Fruit fly (Drosophila melanogaster): ENCODE results near the gene spel1.

- no peak for TF ChIP-seq topi (GFP tag; optimal IDR thresholded peaks at IDR 0.05)
- TF ChIP-seq Sox102F (GFP tag; optimal IDR thresholded peaks at IDR 0.05): no peak
- TF ChIP-seq CG8319 (GFP tag; optimal IDR thresholded peaks at IDR 0.05): no peak
- no peak for TF ChIP-seq Hr38 (GFP tag; optimal IDR thresholded peaks at IDR 0.05)
- no peak for TF ChIP-seq Blimp-1 (GFP tag; optimal IDR thresholded peaks at IDR 0.05)
- TF ChIP-seq Smox (GFP tag; optimal IDR thresholded peaks at IDR 0.05): no peak
These were observed 36.7 kb downstream of the spel1 start for dm6 chr2L:14398562-14398961.

Measured in whole organism, prepupa.